Fruit fly (Drosophila melanogaster) ovary, adult (tissue): ENCODE data around the gene CG13887.
"Not testable (repeated sequence)": the region's sequence is repeated elsewhere in the genome, so short reads cannot be mapped to it uniquely, and the experiment has no call there.

Experiments used
- CG17801 ChIP-seq: fragments of 200-800 bp; optimal IDR thresholded peaks from 2 replicates; lab custom pipeline; 2019; ENCODE audit warnings: missing biosample characterization, mild to moderate bottlenecking, missing genetic modification characterization, moderate library complexity; ENCODE audit not compliant: partially characterized antibody

CG13887 gene

dm6 chr3L:824444-824843 lies 13.2 kb upstream of the CG13887 start:
- TF ChIP-seq CG17801, result peak; percentile 71

dm6 chr3L:832897-833857 lies 4.5 kb upstream of the CG13887 start, which contains the start of gene Sf3b3:
Gene Sf3b3, minus strand, starts transcription at chr3L:833385.
- peak; percentile 61 for TF ChIP-seq CG17801

dm6 chr3L:833878-834277 lies 3.8 kb upstream of the CG13887 start, which contains the start of gene CG42553:
Gene CG42553, plus strand, starts transcription at chr3L:834093.
- no peak for TF ChIP-seq CG17801

dm6 chr3L:835455-836034 lies 2.1 kb upstream of the CG13887 start, which contains the start of gene CG42554:
Gene CG42554, plus strand, starts transcription at chr3L:835683.
- TF ChIP-seq CG17801, result no peak

dm6 chr3L:841260-841659 lies 3.6 kb downstream of the CG13887 start, which contains the start of the genes JMJD5 and Gr61a:
Gene JMJD5, minus strand, starts transcription at chr3L:841360.
Gene Gr61a, plus strand, starts transcription at chr3L:841451.
- no peak for TF ChIP-seq CG17801

dm6 chr3L:843626-844025 lies 6.0 kb downstream of the CG13887 start, which contains the start of gene Cep290:
Gene Cep290, plus strand, starts transcription at chr3L:843926.
- TF ChIP-seq CG17801, result no peak

- TF ChIP-seq CG17801, result peak; percentile 33
These were observed 13.4 kb downstream of the CG13887 start, which contains the start of gene Dci for dm6 chr3L:851061-851460. Gene Dci, plus strand, starts transcription at chr3L:851346.

dm6 chr3L:852267-852666 lies 14.6 kb downstream of the CG13887 start:
- no peak for TF ChIP-seq CG17801

- TF ChIP-seq CG17801, result no peak
These were observed 19.7 kb downstream of the CG13887 start, which contains the start of gene dpr20 for dm6 chr3L:857063-858015. Gene dpr20, minus strand, starts transcription at chr3L:857248.

- TF ChIP-seq CG17801, result not testable (repeated sequence)
These were observed 27.4 kb downstream of the CG13887 start, which contains the start of gene CG12502 for dm6 chr3L:865096-865495. Gene CG12502, plus strand, starts transcription at chr3L:865396.

dm6 chr3L:868800-869199 lies 31.1 kb downstream of the CG13887 start:
- no peak for TF ChIP-seq CG17801

- TF ChIP-seq CG17801, result no peak
These were observed 34.1 kb downstream of the CG13887 start, which contains the start of gene Usp10 for dm6 chr3L:871713-872112. Gene Usp10, plus strand, starts transcription at chr3L:871899.

dm6 chr3L:872389-872972 lies 34.8 kb downstream of the CG13887 start:
- no peak for TF ChIP-seq CG17801

- TF ChIP-seq CG17801, result no peak
These were observed 37.9 kb downstream of the CG13887 start for dm6 chr3L:875416-876011.

dm6 chr3L:876087-876486 lies 38.4 kb downstream of the CG13887 start:
- TF ChIP-seq CG17801, result no peak
